Worm (Caenorhabditis elegans) whole organism, L1 larva: ENCODE measurements around the gene C50E10.2.

Source experiments
- lin-15B ChIP-seq: fragments of 150-350 bp; sonication (generic microtip); optimal IDR thresholded peaks from 3 replicates; lab custom pipeline; 2014; ENCODE audit warnings: missing biosample characterization, missing genetic modification characterization
- mep-1 ChIP-seq: fragments of 150-350 bp; optimal IDR thresholded peaks from 2 replicates; lab custom pipeline; 2014; ENCODE audit warnings: missing biosample characterization, missing genetic modification characterization
- swsn-7 ChIP-seq: sonication (generic microtip); optimal IDR thresholded peaks from 2 replicates; lab custom pipeline; 2016; ENCODE audit warnings: missing genetic modification characterization, missing compliant biosample characterization
- unc-130 ChIP-seq: fragments of 150-350 bp; optimal IDR thresholded peaks from 2 replicates; lab custom pipeline; 2017; ENCODE audit warnings: missing biosample characterization, missing genetic modification characterization, inconsistent platforms

DNA sequence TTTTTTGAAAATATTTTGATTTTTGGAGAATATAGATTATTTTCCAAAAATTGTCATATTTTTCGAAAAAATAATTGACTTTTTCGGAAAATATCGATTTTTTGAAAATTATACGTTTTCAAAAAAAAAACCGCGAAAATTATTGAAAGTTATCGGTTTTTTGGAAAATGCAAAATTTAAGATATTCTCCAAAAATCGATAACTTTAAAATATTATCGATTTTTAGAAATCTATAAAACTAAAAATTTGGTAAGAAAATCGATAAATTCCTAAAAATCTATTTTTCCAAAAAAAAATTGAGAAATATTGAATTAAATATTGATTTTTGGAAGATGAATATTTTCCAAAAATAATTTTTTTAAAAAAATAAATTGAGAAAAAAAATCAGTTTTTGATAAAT, 52.4 kb downstream of the C50E10.2 start:
- TF ChIP-seq swsn-7 (tag; lab: Kevin White, UChicago) = no peak
- no peak for TF ChIP-seq mep-1 (tag; lab: Kevin White, UChicago)
- no peak for TF ChIP-seq unc-130 (tag; lab: Kevin White, UChicago)
- TF ChIP-seq lin-15B = no peak
